Fruit fly (Drosophila melanogaster) whole organism, prepupa: ENCODE data around the gene IleRS-m.

ENCODE experiments used
- CG10631 ChIP-seq: fragments of 200-800 bp; sonication (Bioruptor generic); optimal IDR thresholded peaks from 2 replicates; lab custom pipeline; 2016; ENCODE audit warnings: missing biosample characterization, missing genetic modification characterization
- CG10669 ChIP-seq: fragments of 200-800 bp; sonication (Bioruptor generic); optimal IDR thresholded peaks from 3 replicates; lab custom pipeline; 2018; ENCODE audit warnings: missing biosample characterization, mild to moderate bottlenecking, missing genetic modification characterization, moderate library complexity
- CG11762 ChIP-seq: fragments of 200-800 bp; sonication (Bioruptor generic); optimal IDR thresholded peaks from 3 replicates; lab custom pipeline; 2016; ENCODE audit warnings: missing biosample characterization, missing genetic modification characterization; ENCODE audit not compliant: insufficient read depth
- CG15336 ChIP-seq: fragments of 200-800 bp; sonication (Bioruptor generic); IDR thresholded peaks from 2 replicates; pipeline ENCODE4 v1.3.6; 2022; ENCODE audit warnings: missing biosample characterization, missing genetic modification characterization
- CG1621 ChIP-seq: fragments of 200-800 bp; sonication (Bioruptor generic); optimal IDR thresholded peaks from 3 replicates; lab custom pipeline; 2018; ENCODE audit warnings: missing biosample characterization, mild to moderate bottlenecking, missing genetic modification characterization
- CG3032 ChIP-seq: fragments of 200-800 bp; optimal IDR thresholded peaks from 2 replicates; lab custom pipeline; 2019; ENCODE audit warnings: missing biosample characterization, mild to moderate bottlenecking, missing genetic modification characterization, moderate library complexity
- CG31627 ChIP-seq: fragments of 200-800 bp; sonication (Bioruptor generic); optimal IDR thresholded peaks from 3 replicates; lab custom pipeline; 2016; ENCODE audit warnings: missing biosample characterization, missing genetic modification characterization
- CG34406 ChIP-seq: fragments of 200-800 bp; sonication (Bioruptor generic); optimal IDR thresholded peaks from 3 replicates; lab custom pipeline; 2016; ENCODE audit warnings: missing biosample characterization, missing genetic modification characterization
- CG3919 ChIP-seq: fragments of 200-800 bp; sonication (Bioruptor generic); optimal IDR thresholded peaks from 3 replicates; lab custom pipeline; 2016; ENCODE audit warnings: missing biosample characterization, missing genetic modification characterization
- CG6163 ChIP-seq: fragments of 200-800 bp; sonication (Bioruptor generic); IDR thresholded peaks from 3 replicates; pipeline ENCODE4 v1.3.6; 2022; ENCODE audit warnings: missing biosample characterization, missing genetic modification characterization
- CG6276 ChIP-seq: fragments of 200-800 bp; sonication (Bioruptor generic); optimal IDR thresholded peaks from 2 replicates; lab custom pipeline; 2017; ENCODE audit warnings: missing biosample characterization, mild to moderate bottlenecking, missing genetic modification characterization
- CG6792 ChIP-seq: fragments of 200-800 bp; sonication (Bioruptor generic); optimal IDR thresholded peaks from 3 replicates; lab custom pipeline; 2016; ENCODE audit warnings: missing biosample characterization, missing genetic modification characterization
- CG6808 ChIP-seq: fragments of 200-800 bp; sonication (Bioruptor generic); optimal IDR thresholded peaks from 3 replicates; lab custom pipeline; 2017; ENCODE audit warnings: missing biosample characterization, missing genetic modification characterization, mild to moderate bottlenecking, moderate library complexity, missing genetic modification reagents
- CG6854 ChIP-seq: fragments of 200-800 bp; sonication (Bioruptor generic); optimal IDR thresholded peaks from 2 replicates; lab custom pipeline; 2017; ENCODE audit warnings: missing biosample characterization, mild to moderate bottlenecking, missing genetic modification characterization
- CG7368 ChIP-seq: fragments of 200-800 bp; sonication (Bioruptor generic); optimal IDR thresholded peaks from 3 replicates; lab custom pipeline; 2016; ENCODE audit warnings: missing biosample characterization, missing genetic modification characterization
- CG8319 ChIP-seq: fragments of 200-800 bp; sonication (Bioruptor generic); optimal IDR thresholded peaks from 3 replicates; lab custom pipeline; 2016; ENCODE audit warnings: missing biosample characterization, missing genetic modification characterization
- CG8632 ChIP-seq: fragments of 200-800 bp; sonication (Bioruptor generic); optimal IDR thresholded peaks from 3 replicates; lab custom pipeline; 2016; ENCODE audit warnings: missing biosample characterization, missing genetic modification characterization
- Eip75B ChIP-seq: fragments of 200-800 bp; sonication (Bioruptor generic); optimal IDR thresholded peaks from 3 replicates; lab custom pipeline; 2016; ENCODE audit warnings: missing biosample characterization, missing genetic modification characterization
- Eip78C ChIP-seq: fragments of 200-800 bp; sonication (Bioruptor generic); peaks from one replicate; lab custom pipeline; 2016; ENCODE audit warnings: missing biosample characterization, missing genetic modification characterization
- Eip93F ChIP-seq: fragments of 200-800 bp; sonication (Bioruptor generic); optimal IDR thresholded peaks from 2 replicates; lab custom pipeline; 2016; ENCODE audit warnings: missing biosample characterization, mild to moderate bottlenecking, missing genetic modification characterization
- Ets96B ChIP-seq: fragments of 200-800 bp; optimal IDR thresholded peaks from 2 replicates; lab custom pipeline; 2019; ENCODE audit warnings: missing biosample characterization, mild to moderate bottlenecking, missing genetic modification characterization, moderate library complexity
- Gug ChIP-seq: fragments of 200-800 bp; sonication (Bioruptor generic); IDR thresholded peaks from 2 replicates; pipeline ENCODE4 v1.3.6; 2022; ENCODE audit warnings: missing biosample characterization, missing genetic modification characterization
- Hr39 ChIP-seq: fragments of 200-800 bp; sonication (Bioruptor generic); optimal IDR thresholded peaks from 2 replicates; lab custom pipeline; 2016; ENCODE audit warnings: missing biosample characterization, missing genetic modification characterization
- Hr4 ChIP-seq: fragments of 200-800 bp; sonication (Bioruptor generic); optimal IDR thresholded peaks from 3 replicates; lab custom pipeline; 2016; ENCODE audit warnings: missing biosample characterization, missing genetic modification characterization
- Met ChIP-seq: fragments of 200-800 bp; sonication (Bioruptor generic); optimal IDR thresholded peaks from 3 replicates; lab custom pipeline; 2016; ENCODE audit warnings: missing biosample characterization, missing genetic modification characterization
- OdsH ChIP-seq: fragments of 200-800 bp; sonication (Bioruptor generic); optimal IDR thresholded peaks from 3 replicates; lab custom pipeline; 2016; ENCODE audit warnings: missing biosample characterization, missing genetic modification characterization
- Smox ChIP-seq: fragments of 200-800 bp; sonication (Bioruptor generic); optimal IDR thresholded peaks from 3 replicates; lab custom pipeline; 2016; ENCODE audit warnings: missing biosample characterization, missing genetic modification characterization
- Sox14 ChIP-seq: fragments of 200-800 bp; sonication (Bioruptor generic); optimal IDR thresholded peaks from 3 replicates; lab custom pipeline; 2016; ENCODE audit warnings: missing biosample characterization, missing genetic modification characterization
- acj6 ChIP-seq: fragments of 200-800 bp; sonication (Bioruptor generic); optimal IDR thresholded peaks from 3 replicates; lab custom pipeline; 2016; ENCODE audit warnings: missing biosample characterization, missing genetic modification characterization
- cyc ChIP-seq: fragments of 200-800 bp; sonication (Bioruptor generic); optimal IDR thresholded peaks from 3 replicates; lab custom pipeline; 2016; ENCODE audit warnings: missing biosample characterization, missing genetic modification characterization
- dsx ChIP-seq: fragments of 200-800 bp; optimal IDR thresholded peaks from 3 replicates; lab custom pipeline; 2019; ENCODE audit warnings: missing biosample characterization, mild to moderate bottlenecking, missing genetic modification characterization, moderate library complexity; ENCODE audit not compliant: poor library complexity, severe bottlenecking
- eg ChIP-seq: fragments of 200-800 bp; sonication (Bioruptor generic); IDR thresholded peaks from 3 replicates; pipeline ENCODE4 v1.3.6; 2022; ENCODE audit warnings: missing biosample characterization, missing genetic modification characterization
- esn ChIP-seq: fragments of 200-800 bp; sonication (Bioruptor generic); optimal IDR thresholded peaks from 2 replicates; lab custom pipeline; 2016; ENCODE audit warnings: missing biosample characterization, mild to moderate bottlenecking, missing genetic modification characterization, moderate library complexity
- fd59A ChIP-seq: fragments of 200-800 bp; sonication (Bioruptor generic); optimal IDR thresholded peaks from 2 replicates; lab custom pipeline; 2017; ENCODE audit warnings: missing biosample characterization, mild to moderate bottlenecking, missing genetic modification characterization, missing genetic modification reagents
- fd85E ChIP-seq: fragments of 200-800 bp; sonication (Bioruptor generic); optimal IDR thresholded peaks from 3 replicates; lab custom pipeline; 2016; ENCODE audit warnings: missing biosample characterization, missing genetic modification characterization
- fkh ChIP-seq: fragments of 200-800 bp; sonication (Bioruptor generic); optimal IDR thresholded peaks from 3 replicates; lab custom pipeline; 2017; ENCODE audit warnings: missing biosample characterization, mild to moderate bottlenecking, missing genetic modification characterization, moderate library complexity
- lz ChIP-seq: fragments of 200-800 bp; sonication (Bioruptor generic); optimal IDR thresholded peaks from 3 replicates; lab custom pipeline; 2016; ENCODE audit warnings: missing biosample characterization, missing genetic modification characterization
- pdm3 ChIP-seq: fragments of 200-800 bp; sonication (Bioruptor generic); optimal IDR thresholded peaks from 3 replicates; lab custom pipeline; 2016; ENCODE audit warnings: missing biosample characterization, missing genetic modification characterization
- salr ChIP-seq, 2 experiments: fragments of 200-800 bp; sonication (Bioruptor generic); optimal IDR thresholded peaks; 3 replicates each; lab custom pipeline; 2016 to 2018; ENCODE audit warnings: missing biosample characterization in 2 of 2, missing genetic modification characterization in 2 of 2, mild to moderate bottlenecking in 1 of 2
- spab ChIP-seq: fragments of 200-800 bp; sonication (Bioruptor generic); optimal IDR thresholded peaks from 2 replicates; lab custom pipeline; 2017; ENCODE audit warnings: missing biosample characterization, mild to moderate bottlenecking, missing genetic modification characterization, missing genetic modification reagents
- ss ChIP-seq, 2 experiments: fragments of 200-800 bp; sonication (Bioruptor generic); optimal IDR thresholded peaks; 2 replicates in 1 of 2; 3 replicates in 1 of 2; lab custom pipeline; 2017 to 2018; ENCODE audit warnings: mild to moderate bottlenecking in 2 of 2, missing biosample characterization in 2 of 2, missing genetic modification characterization in 2 of 2, moderate library complexity in 1 of 2
- topi ChIP-seq: fragments of 200-800 bp; sonication (Bioruptor generic); optimal IDR thresholded peaks from 3 replicates; lab custom pipeline; 2016; ENCODE audit warnings: missing biosample characterization, missing genetic modification characterization

IleRS-m gene

dm6 chr3L:16128973-16129745 is 29.1 kb downstream of the IleRS-m start, which contains the start of gene SsRbeta (continued):
- TF ChIP-seq Hr39 (GFP tag; lab: Kevin White, UChicago) (no peak), CG6854 (no peak), spab (GFP tag; lab: Kevin White, UChicago) (no peak), CG31627 (GFP tag; lab: Kevin White, UChicago) (no peak), Eip78C (GFP tag; lab: Kevin White, UChicago) (peak; percentile 75), salr (GFP tag; optimal IDR thresholded peaks at IDR 0.05; lab: Kevin White, UChicago) (no peak), Met (GFP tag; lab: Kevin White, UChicago) (peak; percentile 26), pdm3 (GFP tag; lab: Kevin White, UChicago) (no peak), CG11762 (GFP tag; lab: Kevin White, UChicago) (no peak), acj6 (GFP tag; lab: Kevin White, UChicago) (peak; percentile 38), CG15336 (GFP tag; lab: Robert Waterston, UW) (peak; percentile 41), CG6808 (GFP tag; lab: Kevin White, UChicago) (no peak)

dm6 chr3L:16131264-16132066 is 31.4 kb downstream of the IleRS-m start, which contains the start of the genes Trs20 and elg1:
Gene Trs20 (minus strand): TSS chr3L:16131632.
Gene elg1 (plus strand): TSS chr3L:16132028.
- TF ChIP-seq CG31627 (GFP tag; lab: Kevin White, UChicago) (peak; percentile 13), fd85E (GFP tag; lab: Kevin White, UChicago) (no peak), Eip75B (GFP tag; lab: Kevin White, UChicago) (no peak), Hr4 (GFP tag; lab: Kevin White, UChicago) (no peak), Eip78C (GFP tag; lab: Kevin White, UChicago) (no peak), esn (GFP tag; lab: Kevin White, UChicago) (peak; percentile 58), CG8632 (GFP tag; lab: Kevin White, UChicago) (peak; percentile 34), Smox (GFP tag; lab: Kevin White, UChicago) (no peak), Eip93F (no peak), dsx (GFP tag; lab: Kevin White, UChicago) (peak; percentile 88), Ets96B (peak; percentile 47), Sox14 (peak; percentile 30), topi (GFP tag; lab: Kevin White, UChicago) (peak; percentile 19), CG8319 (peak; percentile 37), CG1621 (tag; lab: Kevin White, UChicago) (no peak), fd59A (GFP tag; lab: Kevin White, UChicago) (no peak), eg (GFP tag; lab: Robert Waterston, UW) (no peak), CG7368 (GFP tag; lab: Kevin White, UChicago) (no peak), CG6792 (GFP tag; lab: Kevin White, UChicago) (peak; percentile 41), cyc (GFP tag; lab: Kevin White, UChicago) (peak; percentile 11), CG6276 (no peak), lz (GFP tag; lab: Kevin White, UChicago) (peak; percentile 38), CG3919 (GFP tag; lab: Kevin White, UChicago) (no peak), ss (GFP tag; optimal IDR thresholded peaks at IDR 0.05; lab: Kevin White, UChicago) (peak in 1 of 2 experiments; percentile 62), CG6163 (GFP tag; lab: Robert Waterston, UW) (no peak), spab (GFP tag; lab: Kevin White, UChicago) (no peak), Gug (GFP tag; lab: Robert Waterston, UW) (peak; percentile 23; the same call in 1 of the 2 replicates), CG34406 (peak; percentile 56), CG10631 (GFP tag; lab: Kevin White, UChicago) (peak; percentile 18), fkh (GFP tag; lab: Kevin White, UChicago) (no peak), OdsH (GFP tag; lab: Kevin White, UChicago) (peak; percentile 61), pdm3 (GFP tag; lab: Kevin White, UChicago) (no peak), acj6 (GFP tag; lab: Kevin White, UChicago) (peak; percentile 52), CG6854 (peak; percentile 31), CG3032 (tag; lab: Kevin White, UChicago) (peak; percentile 64), CG11762 (GFP tag; lab: Kevin White, UChicago) (peak; percentile 20), CG10669 (GFP tag; lab: Kevin White, UChicago) (no peak), CG15336 (GFP tag; lab: Robert Waterston, UW) (no peak)
